Fruit fly (Drosophila melanogaster) whole organism, embryonic: ENCODE data around the gene hale.
A peak's percentile ranks its signal among the peaks of the same experiment; 100 is the strongest.

Experiments
- Atf-2 ChIP-seq: fragments of 200-800 bp; sonication (Bioruptor generic); optimal IDR thresholded peaks from 2 replicates; lab custom pipeline; 2016; ENCODE audit warnings: missing biosample characterization, missing genetic modification characterization
- B-H1 ChIP-seq: fragments of 200-800 bp; sonication (Bioruptor generic); IDR thresholded peaks from 3 replicates; pipeline ENCODE4 v1.3.6; 2022; ENCODE audit warnings: missing biosample characterization, missing genetic modification characterization
- Bgb ChIP-seq: fragments of 200-800 bp; sonication (Bioruptor generic); IDR thresholded peaks from 2 replicates; pipeline ENCODE4 v1.3.6; 2022; ENCODE audit warnings: missing biosample characterization, missing genetic modification characterization; ENCODE audit not compliant: partially characterized antibody
- CG10209 ChIP-seq: fragments of 200-800 bp; sonication (Bioruptor generic); optimal IDR thresholded peaks from 3 replicates; lab custom pipeline; 2017; ENCODE audit warnings: missing biosample characterization, mild to moderate bottlenecking, missing genetic modification characterization, missing genetic modification reagents
- CG10366 ChIP-seq: fragments of 200-800 bp; sonication (Bioruptor generic); IDR thresholded peaks from 2 replicates; pipeline ENCODE4 v1.3.6; 2022; ENCODE audit warnings: missing biosample characterization, missing genetic modification characterization
- CG11456 ChIP-seq: fragments of 200-800 bp; sonication (Bioruptor generic); IDR thresholded peaks from 3 replicates; pipeline ENCODE4 v1.3.6; 2022; ENCODE audit warnings: missing biosample characterization, missing genetic modification characterization
- CG15514 ChIP-seq: fragments of 200-800 bp; sonication (Bioruptor generic); optimal IDR thresholded peaks from 3 replicates; lab custom pipeline; 2017; ENCODE audit warnings: missing biosample characterization, missing genetic modification characterization, mild to moderate bottlenecking, moderate library complexity, missing genetic modification reagents
- CG15601 ChIP-seq: fragments of 200-800 bp; sonication (Bioruptor generic); optimal IDR thresholded peaks from 3 replicates; lab custom pipeline; 2019; ENCODE audit warnings: missing biosample characterization, mild to moderate bottlenecking, missing genetic modification characterization, moderate library complexity
- CG1603 ChIP-seq: fragments of 200-800 bp; sonication (Bioruptor generic); optimal IDR thresholded peaks from 2 replicates; lab custom pipeline; 2019; ENCODE audit warnings: missing biosample characterization, mild to moderate bottlenecking, missing genetic modification characterization, moderate library complexity
- CG17186 ChIP-seq: fragments of 200-800 bp; sonication (Bioruptor generic); optimal IDR thresholded peaks from 3 replicates; lab custom pipeline; 2017; ENCODE audit warnings: missing biosample characterization, missing genetic modification reagents, missing genetic modification characterization
- CG3065 ChIP-seq: fragments of 200-800 bp; sonication (Bioruptor generic); optimal IDR thresholded peaks from 2 replicates; lab custom pipeline; 2016; ENCODE audit warnings: missing biosample characterization, missing genetic modification characterization
- CG31365 ChIP-seq: fragments of 200-800 bp; sonication (Bioruptor generic); optimal IDR thresholded peaks from 2 replicates; lab custom pipeline; 2018; ENCODE audit warnings: missing biosample characterization, mild to moderate bottlenecking, missing genetic modification characterization
- CG32772 ChIP-seq: fragments of 200-800 bp; sonication (Bioruptor generic); IDR thresholded peaks from 2 replicates; pipeline ENCODE4 v1.3.6; 2022; ENCODE audit warnings: missing biosample characterization, missing genetic modification characterization
- CG3995 ChIP-seq: fragments of 200-800 bp; sonication (Bioruptor generic); optimal IDR thresholded peaks from 3 replicates; lab custom pipeline; 2016; ENCODE audit warnings: missing biosample characterization, missing genetic modification characterization
- CG42726 ChIP-seq: fragments of 200-800 bp; sonication (Bioruptor generic); IDR thresholded peaks from 2 replicates; pipeline ENCODE4 v1.3.6; 2022; ENCODE audit warnings: missing biosample characterization, missing genetic modification characterization; ENCODE audit not compliant: partially characterized antibody
- CG5180 ChIP-seq: fragments of 200-800 bp; sonication (Bioruptor generic); optimal IDR thresholded peaks from 3 replicates; lab custom pipeline; 2017; ENCODE audit warnings: missing biosample characterization, missing genetic modification characterization, mild to moderate bottlenecking, moderate library complexity, missing genetic modification reagents
- CG6791 ChIP-seq: fragments of 200-800 bp; sonication (Bioruptor generic); IDR thresholded peaks from 3 replicates; pipeline ENCODE4 v1.3.6; 2022; ENCODE audit warnings: missing biosample characterization, missing genetic modification characterization; ENCODE audit not compliant: partially characterized antibody
- CG6813 ChIP-seq: fragments of 200-800 bp; sonication (Bioruptor generic); optimal IDR thresholded peaks from 2 replicates; lab custom pipeline; 2017; ENCODE audit warnings: missing biosample characterization, missing genetic modification characterization, mild to moderate bottlenecking, moderate library complexity, missing genetic modification reagents
- CG6854 ChIP-seq: fragments of 200-800 bp; sonication (Bioruptor generic); optimal IDR thresholded peaks from 3 replicates; lab custom pipeline; 2017; ENCODE audit warnings: missing biosample characterization, mild to moderate bottlenecking, missing genetic modification characterization
- CG8478 ChIP-seq: fragments of >200 bp; optimal IDR thresholded peaks from 2 replicates; lab custom pipeline; 2018
- Chrac-16 ChIP-seq: fragments of 200-800 bp; sonication (Bioruptor generic); optimal IDR thresholded peaks from 3 replicates; lab custom pipeline; 2016; ENCODE audit warnings: missing biosample characterization, missing genetic modification characterization
- D ChIP-seq, 2 experiments: fragments of 200-800 bp in 1 of 2; fragments of >200 bp in 1 of 2; sonication (Bioruptor generic) in 1 of 2; optimal IDR thresholded peaks; 2 replicates in 1 of 2; 3 replicates in 1 of 2; lab custom pipeline; 2017; ENCODE audit warnings: mild to moderate bottlenecking in 1 of 2, missing biosample characterization in 1 of 2, missing genetic modification characterization in 1 of 2, missing genetic modification reagents in 1 of 2
- Dad ChIP-seq: fragments of 200-800 bp; sonication (Bioruptor generic); optimal IDR thresholded peaks from 3 replicates; lab custom pipeline; 2016; ENCODE audit warnings: missing biosample characterization, missing genetic modification characterization
- Hey ChIP-seq: fragments of 200-800 bp; sonication (Bioruptor generic); optimal IDR thresholded peaks from 3 replicates; lab custom pipeline; 2018; ENCODE audit warnings: missing biosample characterization, mild to moderate bottlenecking, missing genetic modification characterization
- Jarid2 ChIP-seq: fragments of 200-800 bp; sonication (Bioruptor generic); optimal IDR thresholded peaks from 3 replicates; lab custom pipeline; 2017; ENCODE audit warnings: mild to moderate bottlenecking, missing biosample characterization, missing genetic modification reagents, missing genetic modification characterization
- Med ChIP-seq: fragments of 200-800 bp; sonication (Bioruptor generic); peaks from one replicate; lab custom pipeline; 2016; ENCODE audit warnings: missing biosample characterization, missing genetic modification characterization, mild to moderate bottlenecking, inconsistent platforms, moderate library complexity
- Nf-YC ChIP-seq: fragments of 200-800 bp; optimal IDR thresholded peaks from 3 replicates; lab custom pipeline; 2019; ENCODE audit warnings: missing biosample characterization, mild to moderate bottlenecking, missing genetic modification characterization, moderate library complexity
- Oaz ChIP-seq: fragments of 200-800 bp; sonication (Bioruptor generic); IDR thresholded peaks from 2 replicates; pipeline ENCODE4 v1.3.6; 2022; ENCODE audit warnings: missing biosample characterization, missing genetic modification characterization
- PHDP ChIP-seq: fragments of 200-800 bp; sonication (Bioruptor generic); optimal IDR thresholded peaks from 3 replicates; lab custom pipeline; 2018; ENCODE audit warnings: missing biosample characterization, mild to moderate bottlenecking, missing genetic modification characterization, moderate library complexity
- Pdp1 ChIP-seq, 2 experiments: fragments of 200-800 bp; sonication (Bioruptor generic); optimal IDR thresholded peaks; 3 replicates each; lab custom pipeline; 2016; ENCODE audit warnings: missing biosample characterization in 2 of 2, missing genetic modification characterization in 2 of 2, mild to moderate bottlenecking in 1 of 2, moderate library complexity in 1 of 2
- Scr ChIP-seq: fragments of 200-800 bp; sonication (Bioruptor generic); IDR thresholded peaks from 2 replicates; pipeline ENCODE4 v1.3.6; 2022; ENCODE audit warnings: missing biosample characterization, missing genetic modification characterization; ENCODE audit not compliant: partially characterized antibody
- az2 ChIP-seq: fragments of 200-800 bp; sonication (Bioruptor generic); optimal IDR thresholded peaks from 3 replicates; lab custom pipeline; 2016; ENCODE audit warnings: missing biosample characterization, missing genetic modification characterization
- bbx ChIP-seq: fragments of 200-800 bp; sonication (Bioruptor generic); IDR thresholded peaks from 2 replicates; pipeline ENCODE4 v1.3.6; 2022; ENCODE audit warnings: missing biosample characterization, missing genetic modification characterization; ENCODE audit not compliant: partially characterized antibody
- dysf ChIP-seq: fragments of 200-800 bp; sonication (Bioruptor generic); IDR thresholded peaks from 3 replicates; pipeline ENCODE4 v1.3.6; 2022; ENCODE audit warnings: missing biosample characterization, missing genetic modification characterization
- eve ChIP-seq, 2 experiments: fragments of >200 bp; optimal IDR thresholded peaks; 2 replicates each; lab custom pipeline; 2017; ENCODE audit warnings: missing biosample characterization in 2 of 2, missing genetic modification characterization in 2 of 2
- exex ChIP-seq: fragments of 200-800 bp; sonication (Bioruptor generic); optimal IDR thresholded peaks from 4 replicates; lab custom pipeline; 2018; ENCODE audit warnings: missing biosample characterization, mild to moderate bottlenecking, missing genetic modification characterization, moderate library complexity
- fd3F ChIP-seq: fragments of 200-800 bp; sonication (Bioruptor generic); optimal IDR thresholded peaks from 2 replicates; lab custom pipeline; 2018; ENCODE audit warnings: missing biosample characterization, mild to moderate bottlenecking, missing genetic modification characterization, moderate library complexity
- hkb ChIP-seq, 2 experiments: fragments of 200-800 bp in 1 of 2; fragments of >200 bp in 1 of 2; sonication (Bioruptor generic) in 1 of 2; IDR thresholded peaks in 1 of 2; optimal IDR thresholded peaks in 1 of 2; 2 replicates each; pipeline versions ENCODE4 v1.3.6 to Lab custom; 2017 to 2022; ENCODE audit warnings: missing biosample characterization in 1 of 2, missing genetic modification characterization in 1 of 2
- ind ChIP-seq: fragments of 200-800 bp; sonication (Bioruptor generic); optimal IDR thresholded peaks from 3 replicates; lab custom pipeline; 2016; ENCODE audit warnings: missing biosample characterization, missing genetic modification characterization
- luna ChIP-seq: fragments of 200-800 bp; sonication (Bioruptor generic); optimal IDR thresholded peaks from 2 replicates; lab custom pipeline; 2016; ENCODE audit warnings: missing biosample characterization, missing genetic modification characterization
- mirr ChIP-seq: fragments of 200-800 bp; sonication (Bioruptor generic); optimal IDR thresholded peaks from 3 replicates; lab custom pipeline; 2018; ENCODE audit warnings: missing biosample characterization, mild to moderate bottlenecking, missing genetic modification characterization
- nerfin-2 ChIP-seq: fragments of 200-800 bp; sonication (Bioruptor generic); IDR thresholded peaks from 2 replicates; pipeline ENCODE4 v1.3.6; 2022; ENCODE audit warnings: missing biosample characterization, missing genetic modification characterization; ENCODE audit not compliant: partially characterized antibody
- nmo ChIP-seq: fragments of 200-800 bp; sonication (Bioruptor generic); optimal IDR thresholded peaks from 2 replicates; lab custom pipeline; 2018; ENCODE audit warnings: missing biosample characterization, mild to moderate bottlenecking, missing genetic modification characterization, moderate library complexity
- otp ChIP-seq: fragments of 200-800 bp; sonication (Bioruptor generic); IDR thresholded peaks from 3 replicates; pipeline ENCODE4, ENCODE4 v1.3.6; 2022; ENCODE audit warnings: missing biosample characterization, missing genetic modification characterization
- vnd ChIP-seq: fragments of 200-800 bp; sonication (Bioruptor generic); IDR thresholded peaks from 3 replicates; pipeline ENCODE4 v1.3.6; 2022; ENCODE audit warnings: missing biosample characterization, missing genetic modification characterization; ENCODE audit not compliant: partially characterized antibody
- z ChIP-seq: fragments of 200-800 bp; sonication (Bioruptor generic); IDR thresholded peaks from 3 replicates; pipeline ENCODE4 v1.3.6; 2022; ENCODE audit warnings: missing biosample characterization, missing genetic modification characterization
- zfh1 ChIP-seq: fragments of 200-800 bp; sonication (Bioruptor generic); IDR thresholded peaks from 3 replicates; pipeline ENCODE4 v1.3.6; 2022; ENCODE audit warnings: missing biosample characterization, missing genetic modification characterization

The hale gene

dm6 chr3L:20005033-20005782 lies 19.5 kb upstream of the hale start, which contains the start of gene kug:
Gene kug, plus strand, starts transcription at chr3L:20005301.
- TF ChIP-seq mirr (peak; percentile 1), CG32772 (GFP tag; lab: Robert Waterston, UW) (no peak), z (GFP tag; lab: Robert Waterston, UW) (0 out of 3 replicates have a peak, but pooled peaks have one; percentile 33), dysf (GFP tag; lab: Robert Waterston, UW) (no peak; the same call in 2 of the 3 replicates), CG17186 (GFP tag; lab: Kevin White, UChicago) (no peak), bbx (0 out of 2 replicates have a peak, but pooled peaks have one; percentile 31), CG31365 (tag; lab: Kevin White, UChicago) (no peak), Jarid2 (GFP tag; lab: Kevin White, UChicago) (peak; percentile 24), CG10209 (no peak), Chrac-16 (GFP tag; lab: Kevin White, UChicago) (no peak), Hey (tag; lab: Kevin White, UChicago) (no peak), Atf-2 (no peak), az2 (no peak), CG6813 (GFP tag; lab: Kevin White, UChicago) (peak; percentile 6), zfh1 (GFP tag; lab: Robert Waterston, UW) (0 out of 3 replicates have a peak, but pooled peaks have one; percentile 3), CG11456 (no peak), hkb (optimal IDR thresholded peaks at IDR 0.05; lab: Kevin White, UChicago) (no peak), hkb (GFP tag; IDR thresholded peaks at IDR 0.05; lab: Robert Waterston, UW) (0 out of 2 replicates have a peak, but pooled peaks have one; percentile 5), eve (GFP tag; optimal IDR thresholded peaks at IDR 0.05; lab: Kevin White, UChicago) (peak in 1 of 2 experiments; percentile 69), Med (GFP tag; lab: Kevin White, UChicago) (peak; percentile 59), Dad (GFP tag; lab: Kevin White, UChicago) (no peak), CG5180 (GFP tag; lab: Kevin White, UChicago) (peak; percentile 98), fd3F (GFP tag; lab: Kevin White, UChicago) (no peak), vnd (GFP tag; lab: Robert Waterston, UW) (0 out of 3 replicates have a peak, but pooled peaks have one; percentile 18), Bgb (GFP tag; lab: Robert Waterston, UW) (peak; percentile 19; the same call in 1 of the 2 replicates), CG6791 (GFP tag; lab: Robert Waterston, UW) (0 out of 3 replicates have a peak, but pooled peaks have one; percentile 27), D (optimal IDR thresholded peaks at IDR 0.05; lab: Kevin White, UChicago) (peak; percentile 46), D (GFP tag; optimal IDR thresholded peaks at IDR 0.05; lab: Kevin White, UChicago) (no peak), nerfin-2 (GFP tag; lab: Robert Waterston, UW) (0 out of 2 replicates have a peak, but pooled peaks have one; percentile 39), CG10366 (GFP tag; lab: Robert Waterston, UW) (no peak), CG15601 (tag; lab: Kevin White, UChicago) (peak; percentile 96), Pdp1 (GFP tag; optimal IDR thresholded peaks at IDR 0.05; lab: Kevin White, UChicago) (peak in 1 of 2 experiments; percentile 46)
- TF ChIP-seq, all 482 proteins: peak for 17

dm6 chr3L:20004442-20004869 lies 18.8 kb upstream of the hale start:
- TF ChIP-seq CG1603 (tag; lab: Kevin White, UChicago), result peak; percentile 58
- no peak for TF ChIP-seq CG3995 (GFP tag; lab: Kevin White, UChicago)
- no peak for TF ChIP-seq exex (tag; lab: Kevin White, UChicago)
- TF ChIP-seq otp (GFP tag; lab: Robert Waterston, UW), result no peak
- TF ChIP-seq Oaz (GFP tag; lab: Robert Waterston, UW), result no peak
- peak; percentile 41 for TF ChIP-seq Nf-YC (tag; lab: Kevin White, UChicago)
- no peak for TF ChIP-seq B-H1 (GFP tag; lab: Robert Waterston, UW)
- peak; percentile 56 for TF ChIP-seq Scr (GFP tag; lab: Robert Waterston, UW)
- peak; percentile 13 for TF ChIP-seq PHDP (tag; lab: Kevin White, UChicago)
- no peak for TF ChIP-seq CG3065 (GFP tag; lab: Kevin White, UChicago)
- TF ChIP-seq CG6854 (GFP tag; lab: Kevin White, UChicago), result no peak
- peak; percentile 28 for TF ChIP-seq CG15514 (GFP tag; lab: Kevin White, UChicago)
- TF ChIP-seq CG42726, result 0 out of 2 replicates have a peak, but pooled peaks have one; percentile 47
- TF ChIP-seq CG8478 (lab: Kevin White, UChicago), result no peak
- no peak for TF ChIP-seq luna (GFP tag; lab: Kevin White, UChicago)
- TF ChIP-seq nmo, result peak; percentile 1
- no peak for TF ChIP-seq ind (GFP tag; lab: Kevin White, UChicago)
